Worm (Caenorhabditis elegans) whole organism, L1 larva: Measurements from ENCODE around the gene M60.7.

Experiments
- C16A3.4 ChIP-seq: fragments of 150-350 bp; optimal IDR thresholded peaks from 2 replicates; lab custom pipeline; 2014; ENCODE audit warnings: missing biosample characterization, missing genetic modification characterization
- Y116A8C.19 ChIP-seq: sonication (generic microtip); optimal IDR thresholded peaks from 2 replicates; lab custom pipeline; 2016; ENCODE audit warnings: missing compliant biosample characterization, missing genetic modification characterization, borderline replicate concordance
- ama-1 ChIP-seq: fragments of 150-350 bp; optimal IDR thresholded peaks from 2 replicates; lab custom pipeline; 2014
- blmp-1 ChIP-seq: fragments of 150-350 bp; optimal IDR thresholded peaks from 2 replicates; lab custom pipeline; 2014; ENCODE audit warnings: missing biosample characterization, missing genetic modification characterization
- ceh-8 ChIP-seq: fragments of 200-800 bp; sonication (Bioruptor generic); optimal IDR thresholded peaks from 2 replicates; lab custom pipeline; 2018; ENCODE audit warnings: mild to moderate bottlenecking, missing genetic modification characterization, moderate library complexity, missing compliant biosample characterization
- ceh-82 ChIP-seq, 3 experiments: fragments of 150-350 bp in 1 of 3; sonication (generic microtip) in 2 of 3; optimal IDR thresholded peaks; 2 replicates each; lab custom pipeline; 2014 to 2017; ENCODE audit warnings: missing biosample characterization in 3 of 3, missing genetic modification characterization in 3 of 3
- ceh-90 ChIP-seq: sonication (generic microtip); optimal IDR thresholded peaks from 2 replicates; lab custom pipeline; 2016; ENCODE audit warnings: missing genetic modification characterization, missing compliant biosample characterization
- ces-1 ChIP-seq: fragments of 150-350 bp; optimal IDR thresholded peaks from 2 replicates; lab custom pipeline; 2014; ENCODE audit warnings: missing biosample characterization, missing genetic modification reagents, missing genetic modification characterization
- dpl-1 ChIP-seq, 3 experiments: fragments of 150-350 bp in 2 of 3; sonication (generic microtip) in 1 of 3; optimal IDR thresholded peaks; 2 replicates each; lab custom pipeline; 2014 to 2017; ENCODE audit warnings: missing biosample characterization in 3 of 3, missing genetic modification characterization in 3 of 3, missing genetic modification reagents in 3 of 3
- efl-1 ChIP-seq, 4 experiments: fragments of 150-350 bp; optimal IDR thresholded peaks in 3 of 4; peaks in 1 of 4; 1 replicate in 1 of 4; 2 replicates in 3 of 4; lab custom pipeline; 2014; ENCODE audit warnings: missing biosample characterization in 2 of 4, missing genetic modification characterization in 2 of 4, missing genetic modification reagents in 2 of 4
- egl-13 ChIP-seq: sonication (generic microtip); optimal IDR thresholded peaks from 2 replicates; lab custom pipeline; 2016; ENCODE audit warnings: missing genotype, missing genetic modification reagents, missing genetic modification characterization, missing compliant biosample characterization
- elt-3 ChIP-seq, 6 experiments: fragments of 150-350 bp in 1 of 6; sonication (generic microtip); optimal IDR thresholded peaks; 2 replicates each; lab custom pipeline; 2017 to 2018; ENCODE audit warnings: missing biosample characterization in 6 of 6, missing genetic modification characterization in 6 of 6, inconsistent platforms in 1 of 6
- hpl-2 ChIP-seq: fragments of 150-350 bp; optimal IDR thresholded peaks from 2 replicates; lab custom pipeline; 2014; ENCODE audit warnings: missing biosample characterization, missing genetic modification reagents, missing genetic modification characterization
- lin-13 ChIP-seq: fragments of 150-350 bp; optimal IDR thresholded peaks from 2 replicates; lab custom pipeline; 2014; ENCODE audit warnings: missing biosample characterization, missing genetic modification reagents, missing genetic modification characterization
- lin-14 ChIP-seq: fragments of 200-800 bp; sonication (Bioruptor generic); optimal IDR thresholded peaks from 2 replicates; lab custom pipeline; 2018; ENCODE audit warnings: mild to moderate bottlenecking, missing genetic modification characterization, moderate library complexity, missing compliant biosample characterization
- lin-15B ChIP-seq: fragments of 150-350 bp; sonication (generic microtip); optimal IDR thresholded peaks from 3 replicates; lab custom pipeline; 2014; ENCODE audit warnings: missing biosample characterization, missing genetic modification characterization
- lin-35 ChIP-seq, 2 experiments: fragments of 150-350 bp; optimal IDR thresholded peaks; 2 replicates each; lab custom pipeline; 2014; ENCODE audit warnings: missing biosample characterization in 2 of 2, missing genetic modification characterization in 2 of 2, missing genetic modification reagents in 2 of 2
- lin-39 ChIP-seq: fragments of 150-350 bp; optimal IDR thresholded peaks from 2 replicates; lab custom pipeline; 2014; ENCODE audit warnings: missing biosample characterization, missing genetic modification reagents, missing genetic modification characterization
- lsy-2 ChIP-seq, 2 experiments: fragments of 150-350 bp; optimal IDR thresholded peaks; 2 replicates each; lab custom pipeline; 2014; ENCODE audit warnings: missing biosample characterization in 2 of 2, missing genetic modification characterization in 2 of 2
- mdl-1 ChIP-seq, 2 experiments: fragments of 150-350 bp; optimal IDR thresholded peaks; 2 replicates each; lab custom pipeline; 2014 to 2017; ENCODE audit warnings: missing biosample characterization in 2 of 2, missing genetic modification characterization in 2 of 2, inconsistent platforms in 1 of 2
- nhr-237 ChIP-seq: fragments of 150-350 bp; optimal IDR thresholded peaks from 2 replicates; lab custom pipeline; 2014; ENCODE audit warnings: missing biosample characterization, missing genetic modification characterization
- nhr-76 ChIP-seq: sonication (generic microtip); optimal IDR thresholded peaks from 2 replicates; lab custom pipeline; 2017; ENCODE audit warnings: missing biosample characterization, missing genetic modification characterization
- nhr-84 ChIP-seq: sonication (generic microtip); optimal IDR thresholded peaks from 2 replicates; lab custom pipeline; 2017; ENCODE audit warnings: missing biosample characterization, missing genetic modification characterization
- nhr-85 ChIP-seq: sonication (generic microtip); peaks from one replicate; lab custom pipeline; 2016; ENCODE audit warnings: missing genetic modification characterization, inconsistent platforms, missing compliant biosample characterization
- pag-3 ChIP-seq: sonication (generic microtip); optimal IDR thresholded peaks from 2 replicates; lab custom pipeline; 2017; ENCODE audit warnings: missing genetic modification characterization, mild to moderate bottlenecking, missing compliant biosample characterization, antibody characterized with exemption, borderline replicate concordance; ENCODE audit not compliant: insufficient read depth
- pax-3 ChIP-seq: fragments of 200-800 bp; sonication (Bioruptor generic); optimal IDR thresholded peaks from 2 replicates; lab custom pipeline; 2018; ENCODE audit warnings: mild to moderate bottlenecking, missing genetic modification characterization, moderate library complexity, missing compliant biosample characterization
- rnt-1 ChIP-seq: sonication (generic microtip); optimal IDR thresholded peaks from 2 replicates; lab custom pipeline; 2016; ENCODE audit warnings: mild to moderate bottlenecking, missing genetic modification characterization, moderate library complexity, missing compliant biosample characterization
- skn-1 ChIP-seq: fragments of 150-350 bp; optimal IDR thresholded peaks from 2 replicates; lab custom pipeline; 2014; ENCODE audit warnings: missing biosample characterization, missing genetic modification characterization
- sptf-1 ChIP-seq: fragments of 150-350 bp; optimal IDR thresholded peaks from 2 replicates; lab custom pipeline; 2014; ENCODE audit warnings: missing biosample characterization, missing genetic modification characterization
- sup-37 ChIP-seq: fragments of 200-800 bp; sonication (Bioruptor generic); optimal IDR thresholded peaks from 2 replicates; lab custom pipeline; 2018; ENCODE audit warnings: mild to moderate bottlenecking, missing genetic modification characterization, missing compliant biosample characterization
- swsn-7 ChIP-seq: sonication (generic microtip); optimal IDR thresholded peaks from 2 replicates; lab custom pipeline; 2016; ENCODE audit warnings: missing genetic modification characterization, missing compliant biosample characterization
- tbx-2 ChIP-seq: sonication (generic microtip); optimal IDR thresholded peaks from 2 replicates; lab custom pipeline; 2016; ENCODE audit warnings: missing genetic modification characterization, missing compliant biosample characterization
- unc-130 ChIP-seq: fragments of 150-350 bp; optimal IDR thresholded peaks from 2 replicates; lab custom pipeline; 2017; ENCODE audit warnings: missing biosample characterization, missing genetic modification characterization, inconsistent platforms
- unc-30 ChIP-seq: sonication (generic microtip); optimal IDR thresholded peaks from 2 replicates; lab custom pipeline; 2017; ENCODE audit warnings: missing biosample characterization, missing genetic modification characterization
- unc-86 ChIP-seq: sonication (generic microtip); optimal IDR thresholded peaks from 2 replicates; lab custom pipeline; 2016; ENCODE audit warnings: missing genetic modification characterization, missing compliant biosample characterization
- vab-15 ChIP-seq: sonication (generic microtip); optimal IDR thresholded peaks from 2 replicates; lab custom pipeline; 2017; ENCODE audit warnings: missing genotype, mild to moderate bottlenecking, missing genetic modification characterization, missing compliant biosample characterization
- xbp-1 ChIP-seq: sonication (generic microtip); optimal IDR thresholded peaks from 2 replicates; lab custom pipeline; 2016; ENCODE audit warnings: missing genetic modification characterization, missing compliant biosample characterization
- zag-1 ChIP-seq: fragments of 150-350 bp; optimal IDR thresholded peaks from 2 replicates; lab custom pipeline; 2014; ENCODE audit warnings: missing biosample characterization, missing genetic modification characterization
- zip-4 ChIP-seq: fragments of 200-800 bp; sonication (Bioruptor generic); optimal IDR thresholded peaks from 2 replicates; lab custom pipeline; 2018; ENCODE audit warnings: mild to moderate bottlenecking, missing genetic modification characterization, moderate library complexity, missing compliant biosample characterization
- ztf-11 ChIP-seq, 2 experiments: sonication (generic microtip); optimal IDR thresholded peaks; 2 replicates each; lab custom pipeline; 2016 to 2017; ENCODE audit warnings: missing genetic modification characterization in 2 of 2, missing biosample characterization in 1 of 2, missing compliant biosample characterization in 1 of 2

The M60.7 gene

ce11 chrX:8268083-8268482, 7.1 kb upstream of the M60.7 start:
- no peak for TF ChIP-seq lin-39
- TF ChIP-seq unc-30 (tag; lab: Kevin White, UChicago) = no peak
- no peak for TF ChIP-seq lin-13 (GFP tag; lab: Kevin White, UChicago)
- no peak for TF ChIP-seq Y116A8C.19
- TF ChIP-seq pax-3 = no peak
- TF ChIP-seq tbx-2 (tag; lab: Kevin White, UChicago) = no peak
- no peak for TF ChIP-seq nhr-84 (tag; lab: Kevin White, UChicago)
- TF ChIP-seq sptf-1 (tag; lab: Kevin White, UChicago) = no peak
- TF ChIP-seq hpl-2 (GFP tag; lab: Kevin White, UChicago) = no peak
- no peak for TF ChIP-seq swsn-7 (tag; lab: Kevin White, UChicago)
- no peak for TF ChIP-seq ceh-8 (GFP tag; lab: Kevin White, UChicago)

DNA sequence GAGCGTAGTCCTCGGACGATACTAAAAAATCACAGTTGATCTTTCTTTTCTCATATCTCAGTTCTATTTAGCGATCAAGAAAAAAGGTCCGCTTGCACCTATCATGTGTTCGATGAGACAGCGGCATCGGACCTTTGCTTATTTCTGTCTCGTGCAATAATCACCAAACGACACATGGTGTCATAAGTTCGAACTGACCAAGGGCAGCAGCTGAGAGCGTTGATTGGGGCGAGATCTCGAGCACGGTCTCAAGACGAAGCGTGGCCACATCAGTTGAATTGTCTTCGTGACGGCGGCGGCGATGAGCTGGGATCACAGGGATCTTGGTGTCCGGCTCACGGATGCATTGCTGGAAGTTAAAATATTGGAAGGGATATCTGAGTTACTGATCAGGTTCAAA, 1.8 kb upstream of the M60.7 start:
- TF ChIP-seq efl-1 (optimal IDR thresholded peaks at IDR 0.05; lab: Kevin White, UChicago) = no peak
- peak in 1 of 2 experiments; percentile 67 for TF ChIP-seq efl-1 (GFP tag; optimal IDR thresholded peaks at IDR 0.05 in 1 of 2; lab: Kevin White, UChicago)
- TF ChIP-seq unc-86 (tag; lab: Kevin White, UChicago) = no peak
- TF ChIP-seq lin-14 = peak; percentile 0
- peak in 1 of 2 experiments; percentile 16 for TF ChIP-seq mdl-1 (tag; optimal IDR thresholded peaks at IDR 0.05; lab: Kevin White, UChicago)
- no peak for TF ChIP-seq sptf-1 (tag; lab: Kevin White, UChicago)
- TF ChIP-seq rnt-1 (tag; lab: Kevin White, UChicago) = peak; percentile 30

DNA sequence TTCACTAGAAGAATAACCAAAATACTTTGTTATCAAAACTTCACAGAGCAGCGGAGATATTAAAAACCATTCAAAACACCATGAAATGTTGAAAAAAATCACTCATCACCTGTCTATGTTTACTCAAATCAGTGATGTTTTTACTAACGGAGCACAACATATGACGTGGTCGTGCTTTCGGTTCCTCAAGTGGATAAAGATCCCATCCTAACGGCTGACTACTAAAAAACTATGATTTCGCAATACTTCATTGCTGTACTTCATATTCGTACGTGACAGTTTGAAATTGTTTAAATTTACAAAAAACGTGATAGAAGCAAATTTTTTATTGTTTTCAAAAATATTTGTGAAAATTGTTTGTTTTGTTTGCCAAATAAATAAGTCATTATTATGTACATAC, 3.3 kb downstream of the M60.7 start:
- no peak for TF ChIP-seq xbp-1 (tag; lab: Kevin White, UChicago)
- TF ChIP-seq sup-37 (GFP tag; lab: Kevin White, UChicago) = no peak
- TF ChIP-seq lin-15B = no peak
- no peak for TF ChIP-seq zag-1 (tag; lab: Kevin White, UChicago)
- no peak for TF ChIP-seq unc-130 (tag; lab: Kevin White, UChicago)
- no peak for TF ChIP-seq lsy-2 (tag; optimal IDR thresholded peaks at IDR 0.05; lab: Kevin White, UChicago)
- no peak for TF ChIP-seq nhr-76 (tag; lab: Kevin White, UChicago)
- TF ChIP-seq ceh-90 = no peak
- TF ChIP-seq nhr-237 = no peak
- TF ChIP-seq nhr-85 (tag; lab: Kevin White, UChicago) = no peak
- no peak for TF ChIP-seq pag-3 (tag; lab: Kevin White, UChicago)
- no peak for TF ChIP-seq efl-1 (optimal IDR thresholded peaks at IDR 0.05; lab: Kevin White, UChicago)
- TF ChIP-seq efl-1 (GFP tag; optimal IDR thresholded peaks at IDR 0.05 in 1 of 2; lab: Kevin White, UChicago) = peak in 1 of 2 experiments; percentile 20
- TF ChIP-seq ztf-11 (tag; optimal IDR thresholded peaks at IDR 0.05; lab: Kevin White, UChicago) = no peak
- peak; percentile 62 for TF ChIP-seq zip-4
- TF ChIP-seq ceh-82 (tag; optimal IDR thresholded peaks at IDR 0.05; lab: Kevin White, UChicago) = no peak
- no peak for TF ChIP-seq sptf-1 (tag; lab: Kevin White, UChicago)
- TF ChIP-seq vab-15 (tag; lab: Kevin White, UChicago) = no peak

- TF ChIP-seq egl-13 (no peak), ceh-8 (GFP tag; lab: Kevin White, UChicago) (no peak), blmp-1 (tag; lab: Kevin White, UChicago) (peak; percentile 95), efl-1 (optimal IDR thresholded peaks at IDR 0.05; lab: Kevin White, UChicago) (no peak), efl-1 (GFP tag; optimal IDR thresholded peaks at IDR 0.05 in 1 of 2; lab: Kevin White, UChicago) (peak in 1 of 2 experiments; percentile 90), lin-14 (peak; percentile 67), C16A3.4 (tag; lab: Kevin White, UChicago) (no peak), ama-1 (lab: Kevin White, UChicago) (no peak), nhr-85 (tag; lab: Kevin White, UChicago) (peak; percentile 85), elt-3 (tag; optimal IDR thresholded peaks at IDR 0.05; lab: Kevin White, UChicago) (peak in 1 of 6 experiments; percentile 70), lin-35 (GFP tag; optimal IDR thresholded peaks at IDR 0.05; lab: Kevin White, UChicago) (no peak), ces-1 (GFP tag; lab: Kevin White, UChicago) (no peak), skn-1 (tag; lab: Kevin White, UChicago) (peak; percentile 42), dpl-1 (GFP tag; optimal IDR thresholded peaks at IDR 0.05; lab: Kevin White, UChicago) (no peak)
Observed at ce11 chrX:8255433-8255832, 5.5 kb downstream of the M60.7 start.
